Worm (Caenorhabditis elegans) whole organism, L4 larva: ENCODE results near the gene lgc-31.

Source experiments
- aly-2 ChIP-seq: sonication (generic microtip); optimal IDR thresholded peaks from 2 replicates; lab custom pipeline; 2018; ENCODE audit warnings: missing biosample characterization, missing genetic modification characterization
- egl-27 ChIP-seq: sonication (generic microtip); optimal IDR thresholded peaks from 3 replicates; lab custom pipeline; 2017; ENCODE audit warnings: missing biosample characterization, missing genetic modification reagents, missing genetic modification characterization
- fos-1 ChIP-seq: fragments of 150-350 bp; optimal IDR thresholded peaks from 2 replicates; lab custom pipeline; 2014; ENCODE audit warnings: missing biosample characterization, missing genetic modification characterization
- spr-3 ChIP-seq: fragments of 200-800 bp; sonication (Bioruptor generic); optimal IDR thresholded peaks from 2 replicates; lab custom pipeline; 2018; ENCODE audit warnings: mild to moderate bottlenecking, missing genetic modification characterization, missing compliant biosample characterization

DNA sequence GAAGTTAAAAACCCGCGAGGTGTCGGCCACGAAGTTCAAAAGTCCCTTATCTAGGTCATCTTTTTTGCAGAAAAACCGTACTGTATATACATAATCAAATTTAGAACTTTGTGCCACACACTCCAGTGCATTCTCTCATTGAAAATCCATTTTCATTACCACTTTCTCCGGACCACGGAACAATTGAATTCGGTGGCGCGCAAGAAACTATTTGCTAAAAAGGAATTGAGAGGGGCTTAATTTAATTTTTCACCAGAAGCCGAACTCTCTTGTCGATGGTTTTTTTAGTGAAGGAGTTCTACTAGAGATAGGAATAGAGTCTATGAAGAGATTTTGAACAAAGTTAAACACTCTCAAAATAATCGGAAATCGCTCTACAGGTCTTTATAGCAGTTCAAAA is 2.0 kb downstream of the lgc-31 start:
- TF ChIP-seq egl-27 (tag; lab: Kevin White, UChicago): no peak
- no peak for TF ChIP-seq aly-2
- no peak for TF ChIP-seq fos-1
- TF ChIP-seq spr-3 (GFP tag; lab: Kevin White, UChicago): no peak
